Worm (Caenorhabditis elegans): Measurements from ENCODE around the gene F59D12.3.

F59D12.3 gene

ce11 chrX:15700220-15700619, 49.5 kb upstream of the F59D12.3 start (continued):
- TF ChIP-seq pqm-1 (tag; optimal IDR thresholded peaks at IDR 0.05) (peak; percentile 31), nhr-11 (tag; optimal IDR thresholded peaks at IDR 0.05) (no peak), F10B5.3 (tag; optimal IDR thresholded peaks at IDR 0.05) (no peak)

DNA sequence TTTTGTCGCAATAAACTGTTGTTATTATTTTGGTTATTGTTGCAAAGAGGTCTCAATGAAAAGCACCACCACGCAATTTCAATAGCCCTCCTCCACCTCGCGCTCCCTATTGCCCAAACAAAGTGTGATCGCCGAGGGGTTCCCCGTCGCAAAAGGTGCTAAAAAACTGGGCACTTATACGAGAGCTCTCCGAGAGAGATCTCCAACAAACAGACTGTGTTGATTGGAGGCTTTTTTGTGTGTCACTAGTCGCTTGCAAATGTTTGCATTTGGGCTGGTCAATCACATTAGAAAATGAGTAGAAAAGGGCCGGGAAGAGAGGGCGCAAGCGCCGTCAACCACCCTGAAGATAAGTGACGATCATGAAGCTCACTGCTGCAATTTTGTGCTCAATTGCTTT, 45.6 kb upstream of the F59D12.3 start, which contains the start of gene ZK662.2:
Gene ZK662.2 (plus strand): TSS at position 301 of the 400 bp plus-strand sequence.
- TF ChIP-seq F44E2.7 (GFP tag; IDR thresholded peaks at IDR 0.05) (0 out of 2 replicates have a peak, but pooled peaks have one; percentile 8), madf-5 (GFP tag; IDR thresholded peaks at IDR 0.05) (no peak), php-3 (GFP tag; IDR thresholded peaks at IDR 0.05) (no peak)

ce11 chrX:15693466-15693865, 42.7 kb upstream of the F59D12.3 start:
- TF ChIP-seq aly-2 (tag; optimal IDR thresholded peaks at IDR 0.05) (no peak), unc-62 (GFP tag; optimal IDR thresholded peaks at IDR 0.05 in 1 of 2) (peak in 1 of 2 experiments; percentile 96), unc-62 (tag; optimal IDR thresholded peaks at IDR 0.05) (no peak)

DNA sequence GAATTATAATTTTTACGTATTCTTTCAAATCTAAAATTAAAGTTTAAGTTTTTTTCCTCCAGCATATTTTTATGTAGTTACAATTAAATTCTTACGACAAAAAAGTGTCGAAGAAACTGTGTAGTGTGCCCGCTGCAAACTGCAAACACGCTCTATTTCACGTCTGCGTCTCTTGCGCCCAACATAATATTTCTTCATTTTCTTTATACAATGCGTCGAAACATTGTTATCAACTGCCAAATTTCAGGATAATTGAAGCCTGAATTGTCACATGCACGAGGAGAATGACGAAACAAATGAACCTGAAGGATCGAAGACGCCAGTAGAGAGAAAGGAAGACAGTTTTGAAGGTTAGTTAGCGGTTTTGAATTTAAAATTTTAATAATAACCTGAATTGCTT, 38.5 kb upstream of the F59D12.3 start, which contains the start of gene C03H12.1:
Gene C03H12.1 (plus strand): TSS at position 206 of the 400 bp plus-strand sequence.
- TF ChIP-seq nhr-10 (tag; optimal IDR thresholded peaks at IDR 0.05) (no peak), F49E8.2 (tag; optimal IDR thresholded peaks at IDR 0.05; ENCODE audit: borderline replicate concordance) (no peak), dmd-6 (GFP tag; IDR thresholded peaks at IDR 0.05) (peak; percentile 75), zip-2 (tag; optimal IDR thresholded peaks at IDR 0.05) (no peak), ceh-62 (tag; optimal IDR thresholded peaks at IDR 0.05) (no peak), pqm-1 (tag; optimal IDR thresholded peaks at IDR 0.05) (peak; percentile 4), lin-39 (tag; optimal IDR thresholded peaks at IDR 0.05) (no peak), nhr-102 (tag; optimal IDR thresholded peaks at IDR 0.05) (no peak), mxl-3 (GFP tag; optimal IDR thresholded peaks at IDR 0.05) (peak; percentile 34), snpc-4 (tag; optimal IDR thresholded peaks at IDR 0.05) (no peak), spr-1 (tag; optimal IDR thresholded peaks at IDR 0.05) (no peak), Y75B8A.6 (GFP tag; IDR thresholded peaks at IDR 0.05) (no peak), hlh-11 (tag; optimal IDR thresholded peaks at IDR 0.05) (peak; percentile 63), dpl-1 (GFP tag; optimal IDR thresholded peaks at IDR 0.05) (no peak), ceh-32 (tag; optimal IDR thresholded peaks at IDR 0.05; ENCODE audit: poor library complexity) (no peak), nhr-28 (tag; optimal IDR thresholded peaks at IDR 0.05) (peak; percentile 85), hif-1 (tag; optimal IDR thresholded peaks at IDR 0.05) (no peak), mes-2 (tag; optimal IDR thresholded peaks at IDR 0.05; ENCODE audit: poor library complexity, severe bottlenecking) (peak; percentile 41), hlh-30 (tag; optimal IDR thresholded peaks at IDR 0.05; ENCODE audit: insufficient read depth) (peak; percentile 70), daf-16 (GFP tag; optimal IDR thresholded peaks at IDR 0.05) (no peak), daf-16 (tag; optimal IDR thresholded peaks at IDR 0.05) (no peak), ceh-82 (tag; optimal IDR thresholded peaks at IDR 0.05) (no peak), pha-4 (GFP tag; IDR thresholded peaks at IDR 0.05) (no peak), pha-4 (tag; optimal IDR thresholded peaks at IDR 0.05) (no peak), lin-13 (GFP tag; optimal IDR thresholded peaks at IDR 0.05) (no peak), cey-2 (tag; optimal IDR thresholded peaks at IDR 0.05; ENCODE audit: borderline replicate concordance, insufficient read depth) (no peak), Y5F2A.4 (GFP tag; optimal IDR thresholded peaks at IDR 0.05) (no peak), gei-8 (GFP tag; optimal IDR thresholded peaks at IDR 0.05) (no peak), dve-1 (tag; optimal IDR thresholded peaks at IDR 0.05; ENCODE audit: insufficient read depth) (peak; percentile 71), nhr-48 (tag; optimal IDR thresholded peaks at IDR 0.05) (peak; percentile 24), mdl-1 (tag; optimal IDR thresholded peaks at IDR 0.05) (peak in 1 of 2 experiments; percentile 31), attf-4 (tag; optimal IDR thresholded peaks at IDR 0.05) (no peak), skn-1 (tag; optimal IDR thresholded peaks at IDR 0.05) (no peak), arid-1 (GFP tag; conservative IDR thresholded peaks at IDR 0.05) (no peak), spr-3 (GFP tag; optimal IDR thresholded peaks at IDR 0.05) (no peak)
